Fruit fly (Drosophila melanogaster) whole organism, adult: ENCODE data around the gene CG11893.

Experiments
- CG12768 ChIP-seq: fragments of 200-800 bp; sonication (Bioruptor generic); optimal IDR thresholded peaks from 2 replicates; lab custom pipeline; 2017; ENCODE audit warnings: missing biosample characterization, missing genetic modification characterization, mild to moderate bottlenecking, moderate library complexity, missing genetic modification reagents
- CG1620 ChIP-seq: fragments of 200-800 bp; sonication (Bioruptor generic); optimal IDR thresholded peaks from 2 replicates; lab custom pipeline; 2016; ENCODE audit warnings: missing biosample characterization, missing genetic modification characterization
- CG33017 ChIP-seq: fragments of 200-800 bp; sonication (Bioruptor generic); optimal IDR thresholded peaks from 2 replicates; lab custom pipeline; 2018; ENCODE audit warnings: missing biosample characterization, mild to moderate bottlenecking, missing genetic modification characterization, moderate library complexity
- CG5204 ChIP-seq: fragments of 200-800 bp; sonication (Bioruptor generic); optimal IDR thresholded peaks from 2 replicates; lab custom pipeline; 2016; ENCODE audit warnings: missing biosample characterization, missing genetic modification characterization
- CG7045 ChIP-seq: fragments of 200-800 bp; sonication (Bioruptor generic); optimal IDR thresholded peaks from 2 replicates; lab custom pipeline; 2017; ENCODE audit warnings: missing biosample characterization, mild to moderate bottlenecking, missing genetic modification characterization
- CG7101 ChIP-seq: fragments of 200-800 bp; sonication (Bioruptor generic); optimal IDR thresholded peaks from 2 replicates; lab custom pipeline; 2018; ENCODE audit warnings: missing biosample characterization, mild to moderate bottlenecking, missing genetic modification characterization, moderate library complexity
- Clk ChIP-seq: fragments of 200-800 bp; sonication (Bioruptor generic); optimal IDR thresholded peaks from 2 replicates; lab custom pipeline; 2017; ENCODE audit warnings: missing biosample characterization, missing genetic modification characterization
- Crg-1 ChIP-seq: fragments of 200-800 bp; sonication (Bioruptor generic); optimal IDR thresholded peaks from 2 replicates; lab custom pipeline; 2016; ENCODE audit warnings: missing biosample characterization, missing genetic modification characterization
- Mnt ChIP-seq: fragments of 200-800 bp; sonication (Bioruptor generic); optimal IDR thresholded peaks from 2 replicates; lab custom pipeline; 2016; ENCODE audit warnings: missing biosample characterization, mild to moderate bottlenecking, missing genetic modification characterization
- cic ChIP-seq: fragments of 200-800 bp; sonication (Bioruptor generic); optimal IDR thresholded peaks from 2 replicates; lab custom pipeline; 2017; ENCODE audit warnings: missing biosample characterization, mild to moderate bottlenecking, missing genetic modification characterization, moderate library complexity
- cnc ChIP-seq, 2 experiments: fragments of >200 bp; optimal IDR thresholded peaks; 2 replicates each; lab custom pipeline; 2017
- kay ChIP-seq: fragments of 200-800 bp; sonication (Bioruptor generic); peaks from one replicate; lab custom pipeline; 2016; ENCODE audit warnings: missing biosample characterization, missing genetic modification characterization, borderline replicate concordance
- ovo ChIP-seq: fragments of 200-800 bp; sonication (Bioruptor generic); optimal IDR thresholded peaks from 2 replicates; lab custom pipeline; 2016; ENCODE audit warnings: missing biosample characterization, missing genetic modification characterization
- pad ChIP-seq: fragments of 200-800 bp; sonication (Bioruptor generic); optimal IDR thresholded peaks from 3 replicates; lab custom pipeline; 2017; ENCODE audit warnings: missing biosample characterization, missing genetic modification characterization, mild to moderate bottlenecking, moderate library complexity, missing genetic modification reagents

DNA sequence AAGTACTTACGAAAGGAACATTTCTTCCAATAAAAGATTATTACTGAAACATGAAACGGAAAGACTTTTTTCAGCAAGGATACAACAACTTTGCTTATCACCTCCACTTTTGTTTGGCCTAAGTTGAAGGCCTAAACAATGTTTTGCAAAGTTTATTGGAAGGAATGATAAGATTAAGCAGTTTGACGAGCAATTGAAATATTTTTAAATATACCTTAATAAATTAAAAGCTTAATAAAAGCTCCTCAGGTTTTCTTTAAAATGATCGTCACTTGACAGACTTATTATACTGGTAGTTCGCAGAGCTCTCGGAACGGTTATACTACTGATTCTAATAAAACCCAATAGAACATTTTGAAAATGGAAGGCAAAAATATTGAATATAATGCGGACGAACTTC lies 4.5 kb upstream of the CG11893 start, which contains the start of gene CG31104:
- TF ChIP-seq Mnt (GFP tag; lab: Kevin White, UChicago) = no peak
- TF ChIP-seq CG12768 (GFP tag; lab: Kevin White, UChicago) = no peak
- no peak for TF ChIP-seq cic (GFP tag; lab: Kevin White, UChicago)
- TF ChIP-seq CG5204 = no peak
- no peak for TF ChIP-seq CG7045 (GFP tag; lab: Kevin White, UChicago)
- TF ChIP-seq CG1620 (GFP tag; lab: Kevin White, UChicago) = no peak
- no peak for TF ChIP-seq cnc (optimal IDR thresholded peaks at IDR 0.05; lab: Kevin White, UChicago)
- peak; percentile 87 for TF ChIP-seq kay (GFP tag; lab: Kevin White, UChicago)
- no peak for TF ChIP-seq pad (GFP tag; lab: Kevin White, UChicago)
- TF ChIP-seq CG33017 (tag; lab: Kevin White, UChicago) = no peak
- TF ChIP-seq Clk = no peak
- no peak for TF ChIP-seq ovo (GFP tag; lab: Kevin White, UChicago)
- TF ChIP-seq CG7101 (tag; lab: Kevin White, UChicago) = no peak
- TF ChIP-seq Crg-1 (GFP tag; lab: Kevin White, UChicago) = no peak
